Worm (Caenorhabditis elegans) whole organism, young adult: ENCODE data around the gene Y55F3BR.6.

Experiments used
- B0261.1 ChIP-seq: sonication (generic microtip); optimal IDR thresholded peaks from 2 replicates; lab custom pipeline; 2016; ENCODE audit warnings: mild to moderate bottlenecking, missing genetic modification characterization, moderate library complexity, missing compliant biosample characterization
- C06A6.2 ChIP-seq: fragments of 200-800 bp; sonication (Bioruptor generic); conservative IDR thresholded peaks from 2 replicates; pipeline ENCODE4 v1.3.6; 2022; ENCODE audit warnings: missing genetic modification characterization, missing compliant biosample characterization
- C17E4.6 ChIP-seq: fragments of 200-800 bp; sonication (Bioruptor generic); IDR thresholded peaks from 2 replicates; pipeline ENCODE4 v1.3.6; 2022; ENCODE audit warnings: missing genetic modification reagents, missing genetic modification characterization, missing compliant biosample characterization
- F10E7.11 ChIP-seq: sonication (generic microtip); optimal IDR thresholded peaks from 2 replicates; lab custom pipeline; 2017; ENCODE audit warnings: mild to moderate bottlenecking, missing genetic modification characterization, moderate library complexity, missing compliant biosample characterization
- F23B12.7 ChIP-seq: sonication (generic microtip); optimal IDR thresholded peaks from 2 replicates; lab custom pipeline; 2017; ENCODE audit warnings: missing genetic modification characterization, mild to moderate bottlenecking, missing compliant biosample characterization, antibody characterized with exemption, moderate library complexity; ENCODE audit not compliant: insufficient read depth
- F49E8.2 ChIP-seq: sonication (generic microtip); optimal IDR thresholded peaks from 3 replicates; lab custom pipeline; 2017; ENCODE audit warnings: missing genetic modification characterization, mild to moderate bottlenecking, missing compliant biosample characterization, antibody characterized with exemption, moderate library complexity; ENCODE audit not compliant: insufficient read depth
- F52B5.7 ChIP-seq: sonication (generic microtip); optimal IDR thresholded peaks from 2 replicates; lab custom pipeline; 2016; ENCODE audit warnings: mild to moderate bottlenecking, missing genetic modification characterization, missing compliant biosample characterization
- Y53G8AR.9 ChIP-seq: fragments of 200-800 bp; sonication (Bioruptor generic); conservative IDR thresholded peaks from 2 replicates; pipeline ENCODE4 v1.3.6; 2022; ENCODE audit warnings: missing genetic modification reagents, missing genetic modification characterization, missing compliant biosample characterization
- Y67H2A.10 ChIP-seq: fragments of 200-800 bp; sonication (Bioruptor generic); conservative IDR thresholded peaks from 2 replicates; pipeline ENCODE4 v1.3.6; 2022; ENCODE audit warnings: missing genetic modification reagents, missing genetic modification characterization, missing compliant biosample characterization
- ZK185.1 ChIP-seq: sonication (generic microtip); optimal IDR thresholded peaks from 2 replicates; lab custom pipeline; 2016; ENCODE audit warnings: mild to moderate bottlenecking, missing genetic modification characterization, missing compliant biosample characterization; ENCODE audit not compliant: poor library complexity, severe bottlenecking
- akir-1 ChIP-seq: fragments of 200-800 bp; sonication (Bioruptor generic); optimal IDR thresholded peaks from 2 replicates; lab custom pipeline; 2018; ENCODE audit warnings: mild to moderate bottlenecking, missing genetic modification characterization, moderate library complexity, missing compliant biosample characterization
- aptf-3 ChIP-seq: fragments of 200-800 bp; sonication (Bioruptor generic); IDR thresholded peaks from 2 replicates; pipeline ENCODE4 v1.3.6; 2022; ENCODE audit warnings: missing genetic modification characterization, missing compliant biosample characterization
- atf-7 ChIP-seq: sonication (generic microtip); optimal IDR thresholded peaks from 2 replicates; lab custom pipeline; 2017; ENCODE audit warnings: mild to moderate bottlenecking, missing genetic modification characterization, missing compliant biosample characterization
- attf-6 ChIP-seq: fragments of 200-800 bp; sonication (Bioruptor generic); IDR thresholded peaks from 2 replicates; pipeline ENCODE4 v1.3.6; 2022; ENCODE audit warnings: missing genetic modification reagents, missing genetic modification characterization, missing compliant biosample characterization
- cebp-1 ChIP-seq, 2 experiments: fragments of 200-800 bp in 1 of 2; sonication (Bioruptor generic) in 1 of 2; sonication (generic microtip) in 1 of 2; IDR thresholded peaks in 1 of 2; optimal IDR thresholded peaks in 1 of 2; 2 replicates each; pipeline versions ENCODE4 v1.3.6 to Lab custom; 2017 to 2022; ENCODE audit warnings: missing compliant biosample characterization in 2 of 2, missing genetic modification characterization in 2 of 2, mild to moderate bottlenecking in 1 of 2, missing genetic modification reagents in 1 of 2, moderate library complexity in 1 of 2
- cebp-2 ChIP-seq: fragments of 200-800 bp; sonication (Bioruptor generic); IDR thresholded peaks from 2 replicates; pipeline ENCODE4 v1.3.6; 2022; ENCODE audit warnings: missing genetic modification characterization, missing compliant biosample characterization
- ceh-100 ChIP-seq: fragments of 200-800 bp; sonication (Bioruptor generic); IDR thresholded peaks from 2 replicates; pipeline ENCODE4 v1.3.6; 2022; ENCODE audit warnings: missing genetic modification reagents, missing genetic modification characterization, missing compliant biosample characterization
- ceh-91 ChIP-seq: fragments of 200-800 bp; sonication (Bioruptor generic); IDR thresholded peaks from 2 replicates; pipeline ENCODE4 v1.3.6; 2022; ENCODE audit warnings: missing genetic modification reagents, missing genetic modification characterization, missing compliant biosample characterization
- chd-7 ChIP-seq: sonication (generic microtip); optimal IDR thresholded peaks from 2 replicates; lab custom pipeline; 2016; ENCODE audit warnings: mild to moderate bottlenecking, missing genetic modification characterization, moderate library complexity, missing compliant biosample characterization
- die-1 ChIP-seq: sonication (generic microtip); optimal IDR thresholded peaks from 2 replicates; lab custom pipeline; 2016; ENCODE audit warnings: missing genotype, mild to moderate bottlenecking, missing genetic modification characterization, missing compliant biosample characterization
- egrh-3 ChIP-seq: fragments of 200-800 bp; sonication (Bioruptor generic); IDR thresholded peaks from 2 replicates; pipeline ENCODE4 v1.3.6; 2022; ENCODE audit warnings: missing genetic modification reagents, missing genetic modification characterization, missing compliant biosample characterization
- fkh-3 ChIP-seq: sonication (generic microtip); optimal IDR thresholded peaks from 2 replicates; lab custom pipeline; 2016; ENCODE audit warnings: mild to moderate bottlenecking, missing genetic modification characterization, missing compliant biosample characterization
- gei-17 ChIP-seq: fragments of 200-800 bp; sonication (Bioruptor generic); optimal IDR thresholded peaks from 2 replicates; lab custom pipeline; 2018; ENCODE audit warnings: mild to moderate bottlenecking, missing genetic modification characterization, missing compliant biosample characterization
- him-1 ChIP-seq: sonication (generic microtip); optimal IDR thresholded peaks from 2 replicates; lab custom pipeline; 2016; ENCODE audit warnings: missing genotype, missing genetic modification reagents, missing genetic modification characterization, missing compliant biosample characterization
- hlh-12 ChIP-seq: sonication (generic microtip); optimal IDR thresholded peaks from 2 replicates; lab custom pipeline; 2016; ENCODE audit warnings: missing genetic modification characterization, missing compliant biosample characterization
- hmg-1.2 ChIP-seq: fragments of 200-800 bp; sonication (Bioruptor generic); IDR thresholded peaks from 2 replicates; pipeline ENCODE4 v1.3.6; 2022; ENCODE audit warnings: missing genetic modification reagents, missing genetic modification characterization, missing compliant biosample characterization
- hmg-20 ChIP-seq: fragments of 200-800 bp; sonication (Bioruptor generic); IDR thresholded peaks from 2 replicates; pipeline ENCODE4 v1.3.6; 2022; ENCODE audit warnings: missing genetic modification reagents, missing genetic modification characterization, missing compliant biosample characterization
- hrde-1 ChIP-seq: sonication (generic microtip); optimal IDR thresholded peaks from 2 replicates; lab custom pipeline; 2016; ENCODE audit warnings: missing genetic modification characterization, mild to moderate bottlenecking, missing compliant biosample characterization, moderate library complexity, missing genotype, missing genetic modification reagents, borderline replicate concordance
- lag-1 ChIP-seq: fragments of 200-800 bp; sonication (Bioruptor generic); IDR thresholded peaks from 2 replicates; pipeline ENCODE4 v1.3.6; 2022; ENCODE audit warnings: missing genetic modification reagents, missing genetic modification characterization, missing compliant biosample characterization
- let-526 ChIP-seq: fragments of 200-800 bp; sonication (Bioruptor generic); IDR thresholded peaks from 2 replicates; pipeline ENCODE4 v1.3.6; 2022; ENCODE audit warnings: missing genetic modification reagents, missing genetic modification characterization, missing compliant biosample characterization
- let-607 ChIP-seq, 2 experiments: fragments of 200-800 bp in 1 of 2; sonication (Bioruptor generic) in 1 of 2; sonication (generic microtip) in 1 of 2; optimal IDR thresholded peaks; 2 replicates each; lab custom pipeline; 2016 to 2018; ENCODE audit warnings: mild to moderate bottlenecking in 2 of 2, missing compliant biosample characterization in 2 of 2, missing genetic modification characterization in 2 of 2, moderate library complexity in 2 of 2, missing genotype in 1 of 2
- lsy-27 ChIP-seq: sonication (generic microtip); optimal IDR thresholded peaks from 2 replicates; lab custom pipeline; 2017; ENCODE audit warnings: missing genetic modification characterization, mild to moderate bottlenecking, missing compliant biosample characterization, antibody characterized with exemption, missing genotype, borderline replicate concordance; ENCODE audit not compliant: insufficient read depth
- madf-6 ChIP-seq: fragments of 200-800 bp; sonication (Bioruptor generic); IDR thresholded peaks from 2 replicates; pipeline ENCODE4 v1.3.6; 2022; ENCODE audit warnings: missing genetic modification reagents, missing genetic modification characterization, missing compliant biosample characterization
- mcd-1 ChIP-seq: fragments of 200-800 bp; sonication (Bioruptor generic); IDR thresholded peaks from 2 replicates; pipeline ENCODE4 v1.3.6; 2022; ENCODE audit warnings: missing genetic modification reagents, missing genetic modification characterization, missing compliant biosample characterization
- mel-28 ChIP-seq: sonication (generic microtip); optimal IDR thresholded peaks from 2 replicates; lab custom pipeline; 2016; ENCODE audit warnings: borderline replicate concordance, mild to moderate bottlenecking, missing genetic modification characterization, missing compliant biosample characterization
- nhr-80 ChIP-seq: sonication (generic microtip); optimal IDR thresholded peaks from 2 replicates; lab custom pipeline; 2016; ENCODE audit warnings: missing genetic modification characterization, missing compliant biosample characterization
- rcor-1 ChIP-seq: fragments of 200-800 bp; sonication (Bioruptor generic); IDR thresholded peaks from 2 replicates; pipeline ENCODE4 v1.3.6; 2022; ENCODE audit warnings: missing genetic modification reagents, missing genetic modification characterization, missing compliant biosample characterization
- sea-2 ChIP-seq: fragments of 200-800 bp; sonication (Bioruptor generic); IDR thresholded peaks from 2 replicates; pipeline ENCODE4 v1.3.6; 2022; ENCODE audit warnings: missing genetic modification characterization, missing compliant biosample characterization
- snpc-1.1 ChIP-seq: sonication (generic microtip); optimal IDR thresholded peaks from 2 replicates; lab custom pipeline; 2017; ENCODE audit warnings: missing genetic modification characterization, mild to moderate bottlenecking, missing compliant biosample characterization, antibody characterized with exemption, moderate library complexity, missing genotype, missing genetic modification reagents; ENCODE audit not compliant: insufficient read depth
- somi-1 ChIP-seq: fragments of 200-800 bp; sonication (Bioruptor generic); optimal IDR thresholded peaks from 2 replicates; lab custom pipeline; 2018; ENCODE audit warnings: mild to moderate bottlenecking, missing genetic modification characterization, missing compliant biosample characterization
- sptf-2 ChIP-seq: fragments of 200-800 bp; sonication (Bioruptor generic); optimal IDR thresholded peaks from 2 replicates; lab custom pipeline; 2018; ENCODE audit warnings: mild to moderate bottlenecking, missing genetic modification characterization, missing compliant biosample characterization
- tbp1 ChIP-seq: fragments of 200-800 bp; sonication (Bioruptor generic); optimal IDR thresholded peaks from 2 replicates; lab custom pipeline; 2018; ENCODE audit warnings: mild to moderate bottlenecking, missing genetic modification characterization, missing compliant biosample characterization
- tbx-9 ChIP-seq: sonication (generic microtip); optimal IDR thresholded peaks from 2 replicates; lab custom pipeline; 2016; ENCODE audit warnings: borderline replicate concordance, missing genetic modification characterization, inconsistent platforms, missing compliant biosample characterization
- unc-130 ChIP-seq: sonication (generic microtip); optimal IDR thresholded peaks from 2 replicates; lab custom pipeline; 2016; ENCODE audit warnings: missing genetic modification reagents, missing genetic modification characterization, missing compliant biosample characterization
- ztf-22 ChIP-seq: fragments of 200-800 bp; sonication (Bioruptor generic); optimal IDR thresholded peaks from 2 replicates; lab custom pipeline; 2018; ENCODE audit warnings: mild to moderate bottlenecking, missing genetic modification characterization, moderate library complexity, missing compliant biosample characterization
- ztf-28 ChIP-seq: fragments of 200-800 bp; sonication (Bioruptor generic); IDR thresholded peaks from 2 replicates; pipeline ENCODE4 v1.3.6; 2022; ENCODE audit warnings: missing genetic modification reagents, missing genetic modification characterization, missing compliant biosample characterization

The Y55F3BR.6 gene

ce11 chrIV:866828-867270 lies 24.9 kb upstream of the Y55F3BR.6 start (continued):
- TF ChIP-seq let-526 (GFP tag; lab: Robert Waterston, UW) (0 out of 2 replicates have a peak, but pooled peaks have one; percentile 23), hmg-1.2 (GFP tag; lab: Robert Waterston, UW) (peak; percentile 98), mel-28 (tag; lab: Kevin White, UChicago) (no peak), lag-1 (GFP tag; lab: Robert Waterston, UW) (no peak), Y67H2A.10 (GFP tag; lab: Robert Waterston, UW) (no peak), tbp1 (peak; percentile 84), somi-1 (GFP tag; lab: Kevin White, UChicago) (peak; percentile 54), mcd-1 (GFP tag; lab: Robert Waterston, UW) (peak; percentile 93), C06A6.2 (GFP tag; lab: Robert Waterston, UW) (0 out of 2 replicates have a peak, but pooled peaks have one; percentile 20), B0261.1 (peak; percentile 60), hrde-1 (peak; percentile 85), Y53G8AR.9 (GFP tag; lab: Robert Waterston, UW) (peak; percentile 56), atf-7 (tag; lab: Kevin White, UChicago) (peak; percentile 56), hlh-12 (no peak), sptf-2 (GFP tag; lab: Kevin White, UChicago) (peak; percentile 65), rcor-1 (GFP tag; lab: Robert Waterston, UW) (peak; percentile 78), gei-17 (GFP tag; lab: Kevin White, UChicago) (peak; percentile 57), ztf-28 (GFP tag; lab: Robert Waterston, UW) (peak; percentile 95), sea-2 (GFP tag; lab: Robert Waterston, UW) (no peak), F23B12.7 (peak; percentile 88), C17E4.6 (GFP tag; lab: Robert Waterston, UW) (peak; percentile 93), egrh-3 (peak; percentile 71), nhr-80 (tag; lab: Kevin White, UChicago) (peak; percentile 50), ztf-22 (GFP tag; lab: Kevin White, UChicago) (no peak), attf-6 (GFP tag; lab: Robert Waterston, UW) (peak; percentile 93), ZK185.1 (tag; lab: Kevin White, UChicago) (no peak), ceh-100 (peak; percentile 80), F52B5.7 (peak; percentile 72), cebp-2 (GFP tag; lab: Robert Waterston, UW) (no peak), akir-1 (GFP tag; lab: Kevin White, UChicago) (no peak), F49E8.2 (tag; lab: Kevin White, UChicago) (peak; percentile 97), unc-130 (GFP tag; lab: Kevin White, UChicago) (peak; percentile 63), lsy-27 (tag; lab: Kevin White, UChicago) (peak; percentile 91), let-607 (tag; optimal IDR thresholded peaks at IDR 0.05; lab: Kevin White, UChicago) (peak; percentile 28 to 54), tbx-9 (tag; lab: Kevin White, UChicago) (no peak), cebp-1 (GFP tag; IDR thresholded peaks at IDR 0.05; lab: Robert Waterston, UW) (peak; percentile 40), cebp-1 (tag; optimal IDR thresholded peaks at IDR 0.05; lab: Kevin White, UChicago) (peak; percentile 48), die-1 (tag; lab: Kevin White, UChicago) (peak; percentile 80), him-1 (tag; lab: Kevin White, UChicago) (peak; percentile 97), ceh-91 (GFP tag; lab: Robert Waterston, UW) (peak; percentile 59), F10E7.11 (tag; lab: Kevin White, UChicago) (no peak), aptf-3 (no peak), madf-6 (peak; percentile 88), chd-7 (tag; lab: Kevin White, UChicago) (no peak), fkh-3 (tag; lab: Kevin White, UChicago) (no peak), hmg-20 (GFP tag; lab: Robert Waterston, UW) (peak; percentile 67; the same call in 1 of the 2 replicates), snpc-1.1 (tag; lab: Kevin White, UChicago) (peak; percentile 99)
